Fruit fly (Drosophila melanogaster) whole organism, wandering third instar larva: ENCODE data around the gene CG42750.

Experiments used
- dmrt93B ChIP-seq: fragments of 200-800 bp; sonication (Bioruptor generic); optimal IDR thresholded peaks from 2 replicates; lab custom pipeline; 2018; ENCODE audit warnings: missing biosample characterization, mild to moderate bottlenecking, missing genetic modification characterization
- foxo ChIP-seq, 2 experiments: fragments of 200-800 bp; sonication (Bioruptor generic); optimal IDR thresholded peaks; 2 replicates in 1 of 2; 3 replicates in 1 of 2; lab custom pipeline; 2016 to 2017; ENCODE audit warnings: missing biosample characterization in 2 of 2, missing genetic modification characterization in 2 of 2
- psq ChIP-seq: fragments of 200-800 bp; sonication (Bioruptor generic); optimal IDR thresholded peaks from 3 replicates; lab custom pipeline; 2017; ENCODE audit warnings: missing biosample characterization, mild to moderate bottlenecking, missing genetic modification characterization, moderate library complexity

- TF ChIP-seq psq (GFP tag; lab: Kevin White, UChicago) (no peak), foxo (GFP tag; optimal IDR thresholded peaks at IDR 0.05; lab: Kevin White, UChicago) (no peak), dmrt93B (GFP tag; lab: Kevin White, UChicago) (no peak)
Measured at dm6 chr2L:18294421-18294890, 18.9 kb upstream of the CG42750 start, which contains the start of gene CG5790.
